Worm (Caenorhabditis elegans) whole organism, L2 larva: Measurements from ENCODE around the gene nono-1.

Experiments used
- C34F6.9 ChIP-seq: fragments of 150-350 bp; optimal IDR thresholded peaks from 2 replicates; lab custom pipeline; 2014; ENCODE audit warnings: missing biosample characterization, missing genetic modification characterization
- F13H6.1 ChIP-seq: sonication (generic microtip); optimal IDR thresholded peaks from 2 replicates; lab custom pipeline; 2016; ENCODE audit warnings: missing genetic modification characterization, missing compliant biosample characterization
- R02D3.7 ChIP-seq: fragments of 150-350 bp; optimal IDR thresholded peaks from 2 replicates; lab custom pipeline; 2014; ENCODE audit warnings: missing biosample characterization, missing genetic modification characterization
- Y55F3AM.14 ChIP-seq: fragments of 200-800 bp; sonication (Bioruptor generic); optimal IDR thresholded peaks from 2 replicates; lab custom pipeline; 2018; ENCODE audit warnings: mild to moderate bottlenecking, missing genetic modification characterization, missing compliant biosample characterization
- ZK546.5 ChIP-seq: sonication (generic microtip); optimal IDR thresholded peaks from 2 replicates; lab custom pipeline; 2017; ENCODE audit warnings: missing biosample characterization, missing genetic modification characterization
- alr-1 ChIP-seq: fragments of 150-350 bp; optimal IDR thresholded peaks from 2 replicates; lab custom pipeline; 2014; ENCODE audit warnings: missing biosample characterization, missing genetic modification characterization
- aly-2 ChIP-seq: fragments of 150-350 bp; optimal IDR thresholded peaks from 2 replicates; lab custom pipeline; 2014; ENCODE audit warnings: missing biosample characterization, missing genetic modification characterization
- ama-1 ChIP-seq: fragments of 150-350 bp; optimal IDR thresholded peaks from 2 replicates; lab custom pipeline; 2018; ENCODE audit warnings: inconsistent platforms
- blmp-1 ChIP-seq: sonication (generic microtip); optimal IDR thresholded peaks from 2 replicates; lab custom pipeline; 2017; ENCODE audit warnings: missing genetic modification characterization, mild to moderate bottlenecking, missing compliant biosample characterization, antibody characterized with exemption, moderate library complexity; ENCODE audit not compliant: insufficient read depth
- ceh-16 ChIP-seq: fragments of 150-350 bp; optimal IDR thresholded peaks from 2 replicates; lab custom pipeline; 2014; ENCODE audit warnings: missing biosample characterization, missing genetic modification characterization
- ceh-82 ChIP-seq: fragments of 150-350 bp; optimal IDR thresholded peaks from 2 replicates; lab custom pipeline; 2014; ENCODE audit warnings: missing biosample characterization, missing genetic modification characterization
- crh-2 ChIP-seq: sonication (generic microtip); optimal IDR thresholded peaks from 2 replicates; lab custom pipeline; 2017; ENCODE audit warnings: missing biosample characterization, missing genetic modification characterization
- egl-27 ChIP-seq: sonication (generic microtip); optimal IDR thresholded peaks from 3 replicates; lab custom pipeline; 2017; ENCODE audit warnings: missing biosample characterization, missing genetic modification reagents, missing genetic modification characterization
- elt-1 ChIP-seq: fragments of 150-350 bp; optimal IDR thresholded peaks from 2 replicates; lab custom pipeline; 2014; ENCODE audit warnings: missing biosample characterization, missing genetic modification characterization
- elt-3 ChIP-seq: sonication (generic microtip); optimal IDR thresholded peaks from 2 replicates; lab custom pipeline; 2017; ENCODE audit warnings: missing biosample characterization, missing genetic modification characterization
- fos-1 ChIP-seq: fragments of 150-350 bp; optimal IDR thresholded peaks from 2 replicates; lab custom pipeline; 2014; ENCODE audit warnings: missing biosample characterization, missing genetic modification characterization
- gmeb-1 ChIP-seq: fragments of 150-350 bp; optimal IDR thresholded peaks from 2 replicates; lab custom pipeline; 2014; ENCODE audit warnings: missing biosample characterization, missing genetic modification characterization
- lin-13 ChIP-seq: fragments of 150-350 bp; optimal IDR thresholded peaks from 2 replicates; lab custom pipeline; 2014; ENCODE audit warnings: missing biosample characterization, missing genetic modification reagents, missing genetic modification characterization
- lin-39 ChIP-seq: fragments of 150-350 bp; optimal IDR thresholded peaks from 2 replicates; lab custom pipeline; 2014; ENCODE audit warnings: missing biosample characterization, missing genetic modification reagents, missing genetic modification characterization
- lsy-2 ChIP-seq, 2 experiments: fragments of 150-350 bp in 1 of 2; sonication (generic microtip) in 1 of 2; optimal IDR thresholded peaks; 2 replicates each; lab custom pipeline; 2014 to 2017; ENCODE audit warnings: missing biosample characterization in 2 of 2, missing genetic modification characterization in 2 of 2
- mab-5 ChIP-seq: fragments of 150-350 bp; optimal IDR thresholded peaks from 2 replicates; lab custom pipeline; 2014; ENCODE audit warnings: missing biosample characterization, missing genetic modification characterization
- mbf-1 ChIP-seq: sonication (generic microtip); optimal IDR thresholded peaks from 2 replicates; lab custom pipeline; 2017; ENCODE audit warnings: missing biosample characterization, missing genetic modification characterization
- mdl-1 ChIP-seq, 2 experiments: fragments of 150-350 bp in 1 of 2; sonication (generic microtip) in 1 of 2; optimal IDR thresholded peaks; 2 replicates each; lab custom pipeline; 2017; ENCODE audit warnings: missing biosample characterization in 2 of 2, missing genetic modification characterization in 2 of 2
- nhr-10 ChIP-seq: sonication (generic microtip); optimal IDR thresholded peaks from 2 replicates; lab custom pipeline; 2017; ENCODE audit warnings: missing biosample characterization, missing genetic modification characterization
- nhr-11 ChIP-seq: fragments of 150-350 bp; optimal IDR thresholded peaks from 2 replicates; lab custom pipeline; 2014; ENCODE audit warnings: missing biosample characterization, missing genetic modification characterization
- nhr-129 ChIP-seq: fragments of 150-350 bp; optimal IDR thresholded peaks from 2 replicates; lab custom pipeline; 2014; ENCODE audit warnings: missing biosample characterization, missing genetic modification characterization
- nhr-21 ChIP-seq: fragments of 150-350 bp; optimal IDR thresholded peaks from 2 replicates; lab custom pipeline; 2014; ENCODE audit warnings: missing biosample characterization, missing genetic modification characterization
- nhr-23 ChIP-seq: fragments of 150-350 bp; optimal IDR thresholded peaks from 2 replicates; lab custom pipeline; 2014; ENCODE audit warnings: missing biosample characterization, missing genetic modification reagents, missing genetic modification characterization
- nhr-237 ChIP-seq: fragments of 150-350 bp; optimal IDR thresholded peaks from 2 replicates; lab custom pipeline; 2014; ENCODE audit warnings: missing biosample characterization, missing genetic modification characterization
- nhr-25 ChIP-seq: fragments of 150-350 bp; sonication (generic microtip); optimal IDR thresholded peaks from 3 replicates; lab custom pipeline; 2014; ENCODE audit warnings: missing biosample characterization, missing genetic modification characterization
- nhr-6 ChIP-seq: fragments of 150-350 bp; optimal IDR thresholded peaks from 2 replicates; lab custom pipeline; 2014; ENCODE audit warnings: missing biosample characterization, missing genetic modification characterization
- nhr-77 ChIP-seq: fragments of 150-350 bp; optimal IDR thresholded peaks from 2 replicates; lab custom pipeline; 2014; ENCODE audit warnings: missing biosample characterization, missing genetic modification characterization
- peb-1 ChIP-seq: fragments of 150-350 bp; optimal IDR thresholded peaks from 2 replicates; lab custom pipeline; 2014; ENCODE audit warnings: missing biosample characterization, missing genetic modification characterization
- sem-4 ChIP-seq: fragments of 150-350 bp; optimal IDR thresholded peaks from 2 replicates; lab custom pipeline; 2014; ENCODE audit warnings: missing biosample characterization, missing genetic modification reagents, missing genetic modification characterization
- skn-1 ChIP-seq: sonication (generic microtip); optimal IDR thresholded peaks from 2 replicates; lab custom pipeline; 2017; ENCODE audit warnings: missing biosample characterization, missing genetic modification characterization
- sma-3 ChIP-seq: sonication (generic microtip); optimal IDR thresholded peaks from 2 replicates; lab custom pipeline; 2016; ENCODE audit warnings: missing genetic modification reagents, missing genetic modification characterization, missing compliant biosample characterization
- sma-9 ChIP-seq, 2 experiments: fragments of 150-350 bp in 1 of 2; sonication (generic microtip) in 1 of 2; optimal IDR thresholded peaks; 2 replicates each; lab custom pipeline; 2014 to 2016; ENCODE audit warnings: missing genetic modification characterization in 2 of 2, mild to moderate bottlenecking in 1 of 2, missing biosample characterization in 1 of 2, missing compliant biosample characterization in 1 of 2, missing genetic modification reagents in 1 of 2, moderate library complexity in 1 of 2
- snpc-4 ChIP-seq: fragments of 150-350 bp; optimal IDR thresholded peaks from 2 replicates; lab custom pipeline; 2014; ENCODE audit warnings: missing biosample characterization, missing genetic modification characterization
- unc-39 ChIP-seq: fragments of 150-350 bp; optimal IDR thresholded peaks from 2 replicates; lab custom pipeline; 2014; ENCODE audit warnings: missing biosample characterization, missing genetic modification characterization
- unc-55 ChIP-seq: fragments of 150-350 bp; sonication (generic microtip); optimal IDR thresholded peaks from 3 replicates; lab custom pipeline; 2014; ENCODE audit warnings: missing biosample characterization, missing genetic modification reagents, missing genetic modification characterization
- unc-62 ChIP-seq: fragments of 150-350 bp; optimal IDR thresholded peaks from 2 replicates; lab custom pipeline; 2014; ENCODE audit warnings: missing biosample characterization, missing genetic modification reagents, missing genetic modification characterization
- zag-1 ChIP-seq: fragments of 150-350 bp; optimal IDR thresholded peaks from 2 replicates; lab custom pipeline; 2014; ENCODE audit warnings: missing biosample characterization, missing genetic modification characterization
- ztf-1 ChIP-seq: fragments of 200-800 bp; sonication (Bioruptor generic); conservative IDR thresholded peaks from 2 replicates; pipeline ENCODE4 v1.3.6; 2022; ENCODE audit warnings: missing genetic modification characterization, missing compliant biosample characterization
- ztf-4 ChIP-seq: fragments of 150-350 bp; optimal IDR thresholded peaks from 2 replicates; lab custom pipeline; 2014; ENCODE audit warnings: missing biosample characterization, missing genetic modification characterization

Gene nono-1

ce11 chrIII:5922236-5922635, 35.8 kb downstream of the nono-1 start:
- no peak for TF ChIP-seq mbf-1
- TF ChIP-seq crh-2 = peak; percentile 25
- peak; percentile 6 for TF ChIP-seq egl-27 (tag; lab: Kevin White, UChicago)
- TF ChIP-seq blmp-1 = peak; percentile 33
- TF ChIP-seq nhr-23 (tag; lab: Kevin White, UChicago) = no peak
- peak; percentile 59 for TF ChIP-seq sma-3
- TF ChIP-seq mdl-1 (tag; optimal IDR thresholded peaks at IDR 0.05; lab: Kevin White, UChicago) = no peak
- TF ChIP-seq nhr-25 (tag; lab: Kevin White, UChicago) = peak; percentile 83
- TF ChIP-seq sma-9 (GFP tag; optimal IDR thresholded peaks at IDR 0.05; lab: Kevin White, UChicago) = peak; percentile 73
- no peak for TF ChIP-seq sma-9 (tag; optimal IDR thresholded peaks at IDR 0.05; lab: Kevin White, UChicago)
- TF ChIP-seq nhr-129 (tag; lab: Kevin White, UChicago) = peak; percentile 3
- peak; percentile 49 for TF ChIP-seq nhr-21 (tag; lab: Kevin White, UChicago)
- peak; percentile 25 for TF ChIP-seq gmeb-1

ce11 chrIII:5921067-5921678, 36.9 kb downstream of the nono-1 start:
- TF ChIP-seq blmp-1 = peak; percentile 66
- peak; percentile 21 for TF ChIP-seq nhr-129 (tag; lab: Kevin White, UChicago)
- TF ChIP-seq C34F6.9 = no peak
- peak; percentile 38 for TF ChIP-seq crh-2
- TF ChIP-seq lsy-2 (tag; optimal IDR thresholded peaks at IDR 0.05; lab: Kevin White, UChicago) = peak in 1 of 2 experiments; percentile 33
- peak; percentile 41 for TF ChIP-seq gmeb-1
- peak; percentile 84 for TF ChIP-seq sma-9 (GFP tag; optimal IDR thresholded peaks at IDR 0.05; lab: Kevin White, UChicago)
- no peak for TF ChIP-seq sma-9 (tag; optimal IDR thresholded peaks at IDR 0.05; lab: Kevin White, UChicago)
- TF ChIP-seq fos-1 (tag; lab: Kevin White, UChicago) = peak; percentile 25
- TF ChIP-seq nhr-25 (tag; lab: Kevin White, UChicago) = peak; percentile 71
- peak; percentile 72 for TF ChIP-seq sma-3
- peak in 1 of 2 experiments; percentile 45 for TF ChIP-seq mdl-1 (tag; optimal IDR thresholded peaks at IDR 0.05; lab: Kevin White, UChicago)
- TF ChIP-seq mab-5 (tag; lab: Kevin White, UChicago) = no peak
- TF ChIP-seq aly-2 (tag; lab: Kevin White, UChicago) = no peak
- TF ChIP-seq nhr-21 (tag; lab: Kevin White, UChicago) = peak; percentile 92

- TF ChIP-seq skn-1 (tag; lab: Kevin White, UChicago) = no peak
- TF ChIP-seq nhr-21 (tag; lab: Kevin White, UChicago) = peak; percentile 92
- peak; percentile 50 for TF ChIP-seq nhr-129 (tag; lab: Kevin White, UChicago)
- TF ChIP-seq F13H6.1 (tag; lab: Kevin White, UChicago) = peak; percentile 14
- no peak for TF ChIP-seq nhr-23 (tag; lab: Kevin White, UChicago)
- peak; percentile 25 for TF ChIP-seq Y55F3AM.14 (GFP tag; lab: Kevin White, UChicago)
- TF ChIP-seq nhr-6 (tag; lab: Kevin White, UChicago) = peak; percentile 37
- peak; percentile 8 for TF ChIP-seq C34F6.9
- TF ChIP-seq mdl-1 (tag; optimal IDR thresholded peaks at IDR 0.05; lab: Kevin White, UChicago) = peak in 1 of 2 experiments; percentile 75
- no peak for TF ChIP-seq zag-1
- TF ChIP-seq nhr-237 (tag; lab: Kevin White, UChicago) = no peak
- TF ChIP-seq elt-1 (tag; lab: Kevin White, UChicago) = no peak
- peak; percentile 94 for TF ChIP-seq nhr-25 (tag; lab: Kevin White, UChicago)
- peak; percentile 92 for TF ChIP-seq sma-3
- no peak for TF ChIP-seq ztf-1 (GFP tag; lab: Robert Waterston, UW)
- TF ChIP-seq ceh-16 (tag; lab: Kevin White, UChicago) = no peak
- peak; percentile 12 for TF ChIP-seq fos-1 (tag; lab: Kevin White, UChicago)
- peak in 1 of 2 experiments; percentile 55 for TF ChIP-seq lsy-2 (tag; optimal IDR thresholded peaks at IDR 0.05; lab: Kevin White, UChicago)
- TF ChIP-seq gmeb-1 = peak; percentile 55
- TF ChIP-seq R02D3.7 = no peak
- TF ChIP-seq lin-39 (tag; lab: Kevin White, UChicago) = no peak
- no peak for TF ChIP-seq nhr-11
- no peak for TF ChIP-seq ceh-82 (tag; lab: Kevin White, UChicago)
- peak; percentile 20 for TF ChIP-seq mab-5 (tag; lab: Kevin White, UChicago)
- no peak for TF ChIP-seq nhr-77 (tag; lab: Kevin White, UChicago)
- no peak for TF ChIP-seq unc-39 (tag; lab: Kevin White, UChicago)
- TF ChIP-seq unc-55 (GFP tag; lab: Kevin White, UChicago) = no peak
- TF ChIP-seq lin-13 = no peak
- no peak for TF ChIP-seq nhr-10 (tag; lab: Kevin White, UChicago)
- TF ChIP-seq peb-1 = no peak
- TF ChIP-seq elt-3 (tag; lab: Kevin White, UChicago) = no peak
- no peak for TF ChIP-seq sem-4 (tag; lab: Kevin White, UChicago)
- TF ChIP-seq blmp-1 = peak; percentile 80
- no peak for TF ChIP-seq unc-62 (GFP tag; lab: Kevin White, UChicago)
- peak; percentile 90 for TF ChIP-seq sma-9 (GFP tag; optimal IDR thresholded peaks at IDR 0.05; lab: Kevin White, UChicago)
- no peak for TF ChIP-seq sma-9 (tag; optimal IDR thresholded peaks at IDR 0.05; lab: Kevin White, UChicago)
- peak; percentile 28 for TF ChIP-seq ztf-4 (tag; lab: Kevin White, UChicago)
- no peak for TF ChIP-seq ZK546.5 (tag; lab: Kevin White, UChicago)
- no peak for TF ChIP-seq ama-1
- peak; percentile 56 for TF ChIP-seq crh-2
- peak; percentile 16 for TF ChIP-seq alr-1 (tag; lab: Kevin White, UChicago)
- TF ChIP-seq snpc-4 (tag; lab: Kevin White, UChicago) = no peak
Observed at ce11 chrIII:5919799-5920387, 38.2 kb downstream of the nono-1 start, which contains the start of the genes tdo-2 and C28H8.2. tdo-2 (minus strand) TSS chrIII:5919955. C28H8.2 (plus strand) TSS chrIII:5920322.
